Worm (Caenorhabditis elegans) whole organism, L4 larva: ENCODE data around the gene fbxa-213.

Source experiments
- F26F4.8 ChIP-seq: fragments of 200-800 bp; sonication (Bioruptor generic); conservative IDR thresholded peaks from 2 replicates; pipeline ENCODE4 v1.3.6; 2022; ENCODE audit warnings: missing genetic modification characterization, missing compliant biosample characterization
- F44E2.7 ChIP-seq: fragments of 200-800 bp; sonication (Bioruptor generic); IDR thresholded peaks from 2 replicates; pipeline ENCODE4 v2.1.2; 2022; ENCODE audit warnings: missing genetic modification characterization, missing compliant biosample characterization
- T20F7.1 ChIP-seq: fragments of 200-800 bp; sonication (Bioruptor generic); optimal IDR thresholded peaks from 2 replicates; lab custom pipeline; 2018; ENCODE audit warnings: mild to moderate bottlenecking, missing genetic modification characterization, missing compliant biosample characterization
- Y105C5A.15 ChIP-seq: fragments of 200-800 bp; sonication (Bioruptor generic); IDR thresholded peaks from 2 replicates; pipeline ENCODE4 v1.3.6; 2022; ENCODE audit warnings: missing genetic modification characterization, missing compliant biosample characterization
- ZK337.2 ChIP-seq: fragments of 200-800 bp; sonication (Bioruptor generic); IDR thresholded peaks from 2 replicates; pipeline ENCODE4 v1.3.6; 2022; ENCODE audit warnings: missing genetic modification reagents, missing genetic modification characterization, missing compliant biosample characterization
- aha-1 ChIP-seq: fragments of 150-350 bp; peaks from one replicate; lab custom pipeline; 2014; ENCODE audit warnings: missing biosample characterization, missing genetic modification characterization
- ama-1 ChIP-seq: fragments of 150-350 bp; optimal IDR thresholded peaks from 2 replicates; lab custom pipeline; 2014; ENCODE audit warnings: inconsistent platforms, mixed read lengths
- arid-1 ChIP-seq: fragments of 200-800 bp; sonication (Bioruptor generic); conservative IDR thresholded peaks from 2 replicates; pipeline ENCODE4 v1.3.6; 2022; ENCODE audit warnings: missing genetic modification reagents, missing genetic modification characterization, missing compliant biosample characterization
- ceh-32 ChIP-seq: sonication (generic microtip); optimal IDR thresholded peaks from 2 replicates; lab custom pipeline; 2016; ENCODE audit warnings: mild to moderate bottlenecking, missing genetic modification characterization, missing compliant biosample characterization; ENCODE audit not compliant: poor library complexity
- ceh-62 ChIP-seq: sonication (generic microtip); optimal IDR thresholded peaks from 2 replicates; lab custom pipeline; 2017; ENCODE audit warnings: missing biosample characterization, missing genetic modification characterization
- daf-16 ChIP-seq, 3 experiments: sonication (generic microtip); optimal IDR thresholded peaks; 2 replicates each; lab custom pipeline; 2016 to 2017; ENCODE audit warnings: missing genetic modification characterization in 3 of 3, missing genetic modification reagents in 3 of 3, mild to moderate bottlenecking in 2 of 3, missing compliant biosample characterization in 2 of 3, missing biosample characterization in 1 of 3, moderate library complexity in 1 of 3
- daf-8 ChIP-seq: fragments of 200-800 bp; sonication (Bioruptor generic); IDR thresholded peaks from 2 replicates; pipeline ENCODE4 v1.3.6; 2022; ENCODE audit warnings: missing genetic modification characterization, missing compliant biosample characterization
- dmd-6 ChIP-seq: fragments of 200-800 bp; sonication (Bioruptor generic); IDR thresholded peaks from 2 replicates; pipeline ENCODE4 v1.3.6; 2022; ENCODE audit warnings: missing genetic modification reagents, missing genetic modification characterization, missing compliant biosample characterization
- dmd-8 ChIP-seq: fragments of 200-800 bp; sonication (Bioruptor generic); IDR thresholded peaks from 2 replicates; pipeline ENCODE4 v1.3.6; 2022; ENCODE audit warnings: missing genetic modification characterization, missing compliant biosample characterization
- dve-1 ChIP-seq: sonication (generic microtip); optimal IDR thresholded peaks from 2 replicates; lab custom pipeline; 2017; ENCODE audit warnings: antibody characterized with exemption, mild to moderate bottlenecking, missing genetic modification characterization, missing compliant biosample characterization; ENCODE audit not compliant: insufficient read depth
- egl-27 ChIP-seq: sonication (generic microtip); optimal IDR thresholded peaks from 3 replicates; lab custom pipeline; 2017; ENCODE audit warnings: missing biosample characterization, missing genetic modification reagents, missing genetic modification characterization
- fkh-10 ChIP-seq: fragments of 150-350 bp; optimal IDR thresholded peaks from 2 replicates; lab custom pipeline; 2014; ENCODE audit warnings: missing biosample characterization, missing genetic modification reagents, missing genetic modification characterization
- jun-1 ChIP-seq: fragments of 150-350 bp; optimal IDR thresholded peaks from 2 replicates; lab custom pipeline; 2014; ENCODE audit warnings: missing biosample characterization, missing genetic modification reagents, missing genetic modification characterization
- lin-15B ChIP-seq: fragments of 150-350 bp; sonication (generic microtip); optimal IDR thresholded peaks from 3 replicates; lab custom pipeline; 2014; ENCODE audit warnings: missing biosample characterization, missing genetic modification characterization
- lin-38 ChIP-seq: fragments of 200-800 bp; sonication (Bioruptor generic); IDR thresholded peaks from 2 replicates; pipeline ENCODE4 v1.3.6; 2022; ENCODE audit warnings: missing genetic modification reagents, missing genetic modification characterization, missing compliant biosample characterization
- mxl-2 ChIP-seq: fragments of 200-800 bp; sonication (Bioruptor generic); conservative IDR thresholded peaks from 2 replicates; pipeline ENCODE4 v1.3.6; 2022; ENCODE audit warnings: missing genetic modification reagents, missing genetic modification characterization, missing compliant biosample characterization
- nhr-10 ChIP-seq: fragments of 150-350 bp; optimal IDR thresholded peaks from 2 replicates; lab custom pipeline; 2014; ENCODE audit warnings: missing biosample characterization, missing genetic modification characterization
- nhr-237 ChIP-seq: sonication (generic microtip); optimal IDR thresholded peaks from 2 replicates; lab custom pipeline; 2017; ENCODE audit warnings: missing biosample characterization, missing genetic modification characterization
- nhr-28 ChIP-seq: fragments of 150-350 bp; optimal IDR thresholded peaks from 2 replicates; lab custom pipeline; 2014; ENCODE audit warnings: missing biosample characterization, missing genetic modification characterization
- nhr-41 ChIP-seq: fragments of 200-800 bp; sonication (Bioruptor generic); IDR thresholded peaks from 2 replicates; pipeline ENCODE4 v1.3.6; 2022; ENCODE audit warnings: missing genetic modification reagents, missing genetic modification characterization, missing compliant biosample characterization
- nhr-48 ChIP-seq: sonication (generic microtip); optimal IDR thresholded peaks from 2 replicates; lab custom pipeline; 2016; ENCODE audit warnings: mild to moderate bottlenecking, missing genetic modification characterization, missing compliant biosample characterization
- nhr-6 ChIP-seq: fragments of 150-350 bp; optimal IDR thresholded peaks from 2 replicates; lab custom pipeline; 2014; ENCODE audit warnings: missing biosample characterization, missing genetic modification characterization
- pha-4 ChIP-seq, 2 experiments: fragments of 150-350 bp in 1 of 2; fragments of 200-800 bp in 1 of 2; sonication (Bioruptor generic) in 1 of 2; IDR thresholded peaks in 1 of 2; optimal IDR thresholded peaks in 1 of 2; 2 replicates each; pipeline versions ENCODE4 v1.3.6 to Lab custom; 2014 to 2022; ENCODE audit warnings: missing genetic modification characterization in 2 of 2, missing genetic modification reagents in 2 of 2, missing biosample characterization in 1 of 2, missing compliant biosample characterization in 1 of 2
- pqm-1 ChIP-seq: sonication (generic microtip); optimal IDR thresholded peaks from 2 replicates; lab custom pipeline; 2017; ENCODE audit warnings: missing biosample characterization, missing genetic modification characterization
- spr-1 ChIP-seq: sonication (generic microtip); optimal IDR thresholded peaks from 2 replicates; lab custom pipeline; 2016; ENCODE audit warnings: mild to moderate bottlenecking, missing genetic modification characterization, missing compliant biosample characterization
- spr-3 ChIP-seq: fragments of 200-800 bp; sonication (Bioruptor generic); optimal IDR thresholded peaks from 2 replicates; lab custom pipeline; 2018; ENCODE audit warnings: mild to moderate bottlenecking, missing genetic modification characterization, missing compliant biosample characterization
- zag-1 ChIP-seq: fragments of 150-350 bp; optimal IDR thresholded peaks from 2 replicates; lab custom pipeline; 2014; ENCODE audit warnings: missing biosample characterization, missing genetic modification characterization
- zfp-2 ChIP-seq: sonication (generic microtip); optimal IDR thresholded peaks from 2 replicates; lab custom pipeline; 2016; ENCODE audit warnings: mild to moderate bottlenecking, missing genetic modification characterization, missing compliant biosample characterization

Gene fbxa-213

DNA sequence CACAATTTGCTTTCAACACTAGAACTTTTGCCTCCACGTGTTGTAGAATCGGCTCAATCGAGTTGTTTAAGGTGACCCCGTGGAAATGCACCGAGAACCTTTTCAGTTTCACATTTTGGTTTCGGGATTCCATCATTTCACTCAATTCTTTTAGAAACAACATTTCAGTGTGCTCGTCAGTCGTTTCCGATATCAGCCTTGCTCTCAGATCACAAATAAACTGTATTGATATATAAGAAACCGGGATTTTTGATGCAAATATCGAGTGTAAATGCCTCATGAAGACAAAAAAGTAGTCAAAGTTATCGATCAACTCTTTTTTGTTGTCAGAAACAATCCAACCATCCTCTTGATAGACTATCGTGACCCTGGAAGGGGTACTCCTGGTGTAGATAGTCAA lies 3.1 kb downstream of the fbxa-213 start:
- TF ChIP-seq egl-27 (tag; lab: Kevin White, UChicago) (no peak), zag-1 (tag; lab: Kevin White, UChicago) (no peak), aha-1 (tag; lab: Kevin White, UChicago) (peak; percentile 91), ceh-62 (no peak)

DNA sequence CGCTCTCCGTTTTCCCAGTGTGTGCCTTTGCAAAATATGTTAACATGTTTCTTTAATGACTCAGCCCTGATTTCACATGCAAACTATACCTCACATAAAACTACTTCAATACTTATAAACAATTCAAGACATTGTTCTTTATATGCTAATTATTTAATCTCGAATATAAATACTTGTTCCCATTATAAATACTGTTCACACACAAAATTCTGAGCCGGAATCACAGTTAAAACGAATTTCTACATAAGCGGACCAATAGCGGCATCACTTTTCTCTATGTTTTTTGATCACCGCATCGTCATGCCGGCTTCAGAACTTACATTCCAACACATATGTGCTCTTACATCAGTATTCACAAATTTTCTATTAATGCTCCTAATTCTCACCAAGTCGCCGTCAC lies 14.2 kb downstream of the fbxa-213 start, which contains the start of gene R10E8.5:
TSS of gene R10E8.5 (plus strand) at position 301 of the 400 bp plus-strand sequence.
- TF ChIP-seq spr-3 (GFP tag; lab: Kevin White, UChicago) (no peak), arid-1 (GFP tag; lab: Robert Waterston, UW) (no peak)

DNA sequence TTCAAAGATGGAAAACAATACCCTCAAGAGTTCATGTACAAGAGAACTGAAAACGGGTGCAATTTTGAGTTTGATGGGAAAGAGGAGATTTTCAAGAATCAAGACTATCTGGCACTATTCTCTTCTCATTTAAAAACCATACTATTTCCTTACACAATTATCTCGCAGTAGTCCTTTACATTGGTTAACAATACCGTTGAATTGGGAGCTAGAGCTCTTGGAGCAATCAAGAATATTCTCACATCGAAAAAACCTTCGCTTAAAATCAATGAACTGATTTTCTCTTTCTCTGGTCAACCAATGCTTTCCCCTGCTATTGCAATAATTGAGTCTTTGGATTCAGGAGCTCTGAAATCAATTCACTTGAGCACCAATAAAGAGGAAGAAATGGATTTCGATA lies 15.2 kb downstream of the fbxa-213 start, which contains the start of gene R10E8.2:
TSS of gene R10E8.2 (plus strand) at position 301 of the 400 bp plus-strand sequence.
- TF ChIP-seq nhr-48 (tag; lab: Kevin White, UChicago) (no peak), daf-8 (GFP tag; lab: Robert Waterston, UW) (no peak), Y105C5A.15 (GFP tag; lab: Robert Waterston, UW) (no peak), jun-1 (no peak), T20F7.1 (GFP tag; lab: Kevin White, UChicago) (no peak), F44E2.7 (GFP tag; lab: Robert Waterston, UW) (no peak), nhr-237 (tag; lab: Kevin White, UChicago) (no peak), F26F4.8 (GFP tag; lab: Robert Waterston, UW) (no peak)

DNA sequence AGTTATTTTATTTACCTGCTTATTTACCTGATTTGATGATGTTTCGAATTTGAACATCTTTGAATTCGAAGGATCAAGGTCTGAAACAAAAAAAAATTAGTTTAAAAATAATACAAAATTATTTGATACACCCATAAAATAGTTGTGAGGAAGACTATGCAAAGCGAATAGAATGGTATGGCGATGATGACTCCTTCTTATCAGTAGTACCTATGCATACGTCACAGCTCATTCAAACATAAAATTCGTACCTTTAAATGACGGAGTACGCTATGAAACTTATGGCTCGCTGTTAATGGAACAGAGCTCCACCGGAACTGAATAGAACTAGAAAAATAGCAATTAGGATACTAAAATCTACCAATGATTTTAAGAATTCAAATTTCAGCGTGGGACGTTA lies 16.4 kb downstream of the fbxa-213 start, which contains the start of gene R10E8.1:
TSS of gene R10E8.1 (minus strand) at position 178 of the 400 bp plus-strand sequence.
- TF ChIP-seq pqm-1 (tag; lab: Kevin White, UChicago) (peak; percentile 15), nhr-28 (tag; lab: Kevin White, UChicago) (peak; percentile 57), zfp-2 (tag; lab: Kevin White, UChicago) (no peak)

DNA sequence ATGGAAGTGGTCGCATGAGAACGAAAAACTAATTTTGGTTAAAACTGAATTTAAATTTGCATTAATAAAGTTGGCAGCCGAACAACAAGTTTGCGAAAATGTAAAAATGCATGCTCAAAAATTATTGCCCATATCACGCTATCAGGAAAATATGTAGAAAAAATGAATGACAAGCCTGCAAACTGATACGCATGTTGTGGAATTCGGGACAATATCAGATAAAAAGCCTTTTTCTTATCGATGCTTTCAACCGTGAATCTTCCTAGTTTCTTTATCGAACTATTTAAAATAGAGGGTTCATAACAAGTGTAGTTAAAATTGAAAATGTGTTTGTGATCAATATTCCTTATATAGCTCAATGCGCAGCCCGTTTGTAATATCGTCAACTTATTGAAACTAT lies 22.6 kb downstream of the fbxa-213 start:
- TF ChIP-seq nhr-28 (tag; lab: Kevin White, UChicago) (peak; percentile 63), daf-8 (GFP tag; lab: Robert Waterston, UW) (no peak), pqm-1 (tag; lab: Kevin White, UChicago) (peak; percentile 77), nhr-237 (tag; lab: Kevin White, UChicago) (no peak), dve-1 (tag; lab: Kevin White, UChicago) (peak; percentile 29), dmd-6 (peak; percentile 36; the same call in 1 of the 2 replicates), nhr-10 (tag; lab: Kevin White, UChicago) (no peak), daf-16 (GFP tag; optimal IDR thresholded peaks at IDR 0.05; lab: Kevin White, UChicago) (no peak), daf-16 (tag; optimal IDR thresholded peaks at IDR 0.05; lab: Kevin White, UChicago) (peak; percentile 49)

DNA sequence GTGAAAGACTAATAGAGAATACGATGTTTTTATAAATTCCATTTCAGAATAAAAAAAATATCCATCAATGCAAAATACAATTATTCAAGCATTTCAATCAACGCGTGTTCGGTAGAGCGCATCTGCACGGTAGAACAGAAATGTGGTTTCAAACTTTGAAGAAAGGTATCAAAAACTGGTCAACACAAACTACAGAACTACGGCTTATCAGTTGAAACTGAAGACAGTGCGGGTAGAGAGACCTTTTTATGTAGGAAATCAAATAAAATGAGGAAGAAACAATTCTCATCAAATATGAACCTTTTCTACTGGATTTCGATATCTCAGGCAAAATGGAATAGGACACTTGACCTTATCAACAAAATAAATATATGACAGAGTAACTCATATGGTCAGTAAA lies 24.2 kb downstream of the fbxa-213 start:
- peak; percentile 17 for TF ChIP-seq dve-1 (tag; lab: Kevin White, UChicago)
- no peak for TF ChIP-seq nhr-6 (tag; lab: Kevin White, UChicago)
- no peak for TF ChIP-seq fkh-10
- TF ChIP-seq ama-1: no peak
- no peak for TF ChIP-seq daf-16 (GFP tag; optimal IDR thresholded peaks at IDR 0.05; lab: Kevin White, UChicago)
- peak; percentile 28 for TF ChIP-seq daf-16 (tag; optimal IDR thresholded peaks at IDR 0.05; lab: Kevin White, UChicago)
- TF ChIP-seq lin-38 (GFP tag; lab: Robert Waterston, UW): no peak
- no peak for TF ChIP-seq ceh-32
- TF ChIP-seq nhr-41: no peak
- TF ChIP-seq lin-15B (tag; lab: Kevin White, UChicago): no peak
- TF ChIP-seq pha-4 (GFP tag; IDR thresholded peaks at IDR 0.05; lab: Robert Waterston, UW): no peak
- TF ChIP-seq pha-4 (tag; optimal IDR thresholded peaks at IDR 0.05; lab: Kevin White, UChicago): no peak
- TF ChIP-seq mxl-2 (GFP tag; lab: Robert Waterston, UW): no peak
- TF ChIP-seq spr-1 (tag; lab: Kevin White, UChicago): no peak
- TF ChIP-seq dmd-8 (GFP tag; lab: Robert Waterston, UW): no peak
- TF ChIP-seq ZK337.2 (GFP tag; lab: Robert Waterston, UW): no peak
- peak; percentile 34 for TF ChIP-seq aha-1 (tag; lab: Kevin White, UChicago)
- TF ChIP-seq pqm-1 (tag; lab: Kevin White, UChicago): peak; percentile 30
- peak; percentile 77 for TF ChIP-seq nhr-28 (tag; lab: Kevin White, UChicago)
- TF ChIP-seq, all 104 proteins: peak for 5
